Worm (Caenorhabditis elegans) whole organism, L3 larva: ENCODE measurements around the gene K02E7.10.
"Not testable (repeated sequence)": the region's sequence is repeated elsewhere in the genome, so short reads cannot be mapped to it uniquely, and the experiment has no call there.

Experiments
- R02D3.7 ChIP-seq: fragments of 150-350 bp; optimal IDR thresholded peaks from 2 replicates; lab custom pipeline; 2014; ENCODE audit warnings: missing biosample characterization, missing genetic modification characterization
- ZK546.5 ChIP-seq: sonication (generic microtip); optimal IDR thresholded peaks from 2 replicates; lab custom pipeline; 2017; ENCODE audit warnings: missing biosample characterization, missing genetic modification characterization
- aly-2 ChIP-seq: fragments of 150-350 bp; optimal IDR thresholded peaks from 2 replicates; lab custom pipeline; 2014; ENCODE audit warnings: missing biosample characterization, missing genetic modification characterization
- ama-1 ChIP-seq: fragments of 150-350 bp; optimal IDR thresholded peaks from 2 replicates; lab custom pipeline; 2018
- ceh-16 ChIP-seq: sonication (generic microtip); optimal IDR thresholded peaks from 2 replicates; lab custom pipeline; 2017; ENCODE audit warnings: missing biosample characterization, missing genetic modification characterization
- ceh-28 ChIP-seq: fragments of 150-350 bp; optimal IDR thresholded peaks from 2 replicates; lab custom pipeline; 2014; ENCODE audit warnings: missing biosample characterization, missing genetic modification reagents, missing genetic modification characterization
- ceh-82 ChIP-seq: fragments of 150-350 bp; optimal IDR thresholded peaks from 2 replicates; lab custom pipeline; 2014; ENCODE audit warnings: missing biosample characterization, missing genetic modification characterization
- daf-12 ChIP-seq: fragments of 150-350 bp; optimal IDR thresholded peaks from 2 replicates; lab custom pipeline; 2014; ENCODE audit warnings: missing biosample characterization, missing genetic modification reagents, missing genetic modification characterization
- egl-27 ChIP-seq: sonication (generic microtip); optimal IDR thresholded peaks from 4 replicates; lab custom pipeline; 2017; ENCODE audit warnings: missing biosample characterization, missing genetic modification reagents, missing genetic modification characterization
- egl-5 ChIP-seq: fragments of 150-350 bp; optimal IDR thresholded peaks from 2 replicates; lab custom pipeline; 2017; ENCODE audit warnings: missing biosample characterization, missing genetic modification reagents, missing genetic modification characterization, inconsistent platforms
- elt-1 ChIP-seq: fragments of 150-350 bp; optimal IDR thresholded peaks from 2 replicates; lab custom pipeline; 2014; ENCODE audit warnings: missing biosample characterization, missing genetic modification characterization
- elt-2 ChIP-seq: sonication (generic microtip); optimal IDR thresholded peaks from 2 replicates; lab custom pipeline; 2016; ENCODE audit warnings: missing genetic modification reagents, mild to moderate bottlenecking, missing genetic modification characterization, missing compliant biosample characterization
- eor-1 ChIP-seq, 2 experiments: fragments of 150-350 bp; optimal IDR thresholded peaks; 2 replicates each; lab custom pipeline; 2014 to 2018; ENCODE audit warnings: missing biosample characterization in 2 of 2, missing genetic modification characterization in 2 of 2
- fkh-10 ChIP-seq: sonication (generic microtip); optimal IDR thresholded peaks from 2 replicates; lab custom pipeline; 2017; ENCODE audit warnings: missing biosample characterization, missing genetic modification reagents, missing genetic modification characterization
- fkh-2 ChIP-seq: fragments of 150-350 bp; optimal IDR thresholded peaks from 2 replicates; lab custom pipeline; 2014; ENCODE audit warnings: missing biosample characterization, missing genetic modification reagents, missing genetic modification characterization
- fos-1 ChIP-seq: fragments of 150-350 bp; optimal IDR thresholded peaks from 2 replicates; lab custom pipeline; 2014; ENCODE audit warnings: missing biosample characterization, missing genetic modification characterization
- hmg-11 ChIP-seq: sonication (generic microtip); optimal IDR thresholded peaks from 2 replicates; lab custom pipeline; 2016; ENCODE audit warnings: missing genetic modification characterization, missing compliant biosample characterization
- lin-15B ChIP-seq: fragments of 150-350 bp; optimal IDR thresholded peaks from 2 replicates; lab custom pipeline; 2014; ENCODE audit warnings: missing biosample characterization, missing genetic modification characterization
- lin-39 ChIP-seq: fragments of 150-350 bp; optimal IDR thresholded peaks from 2 replicates; lab custom pipeline; 2018; ENCODE audit warnings: missing biosample characterization, missing genetic modification reagents, missing genetic modification characterization
- lsy-12 ChIP-seq: sonication (generic microtip); optimal IDR thresholded peaks from 2 replicates; lab custom pipeline; 2016; ENCODE audit warnings: mild to moderate bottlenecking, missing genetic modification characterization, missing compliant biosample characterization
- nfya-1 ChIP-seq: sonication (generic microtip); optimal IDR thresholded peaks from 2 replicates; lab custom pipeline; 2017; ENCODE audit warnings: missing genetic modification characterization, mild to moderate bottlenecking, missing compliant biosample characterization, antibody characterized with exemption, moderate library complexity; ENCODE audit not compliant: insufficient read depth
- nhr-11 ChIP-seq: fragments of 150-350 bp; optimal IDR thresholded peaks from 2 replicates; lab custom pipeline; 2014; ENCODE audit warnings: missing biosample characterization, missing genetic modification characterization
- nhr-12 ChIP-seq: fragments of 150-350 bp; optimal IDR thresholded peaks from 2 replicates; lab custom pipeline; 2014; ENCODE audit warnings: missing biosample characterization, missing genetic modification characterization
- nhr-25 ChIP-seq: sonication (generic microtip); optimal IDR thresholded peaks from 2 replicates; lab custom pipeline; 2017; ENCODE audit warnings: missing biosample characterization, missing genetic modification characterization
- nhr-28 ChIP-seq: fragments of 150-350 bp; optimal IDR thresholded peaks from 2 replicates; lab custom pipeline; 2014; ENCODE audit warnings: missing biosample characterization, missing genetic modification characterization
- nhr-43 ChIP-seq: sonication (generic microtip); optimal IDR thresholded peaks from 2 replicates; lab custom pipeline; 2016; ENCODE audit warnings: mild to moderate bottlenecking, missing genetic modification characterization, missing compliant biosample characterization; ENCODE audit not compliant: poor library complexity, severe bottlenecking
- nhr-67 ChIP-seq: fragments of 150-350 bp; optimal IDR thresholded peaks from 2 replicates; lab custom pipeline; 2014; ENCODE audit warnings: missing biosample characterization, missing genetic modification characterization
- nhr-76 ChIP-seq: fragments of 150-350 bp; sonication (generic microtip); optimal IDR thresholded peaks from 5 replicates; lab custom pipeline; 2014; ENCODE audit warnings: missing biosample characterization, missing genetic modification characterization
- nhr-77 ChIP-seq: fragments of 150-350 bp; optimal IDR thresholded peaks from 2 replicates; lab custom pipeline; 2014; ENCODE audit warnings: missing biosample characterization, missing genetic modification characterization
- pha-4 ChIP-seq: fragments of 150-350 bp; optimal IDR thresholded peaks from 2 replicates; lab custom pipeline; 2014; ENCODE audit warnings: missing biosample characterization, missing genetic modification reagents, missing genetic modification characterization
- pqm-1 ChIP-seq: fragments of 150-350 bp; optimal IDR thresholded peaks from 2 replicates; lab custom pipeline; 2017; ENCODE audit warnings: missing biosample characterization, missing genetic modification characterization, inconsistent platforms
- sea-2 ChIP-seq: fragments of 150-350 bp; sonication (generic microtip); optimal IDR thresholded peaks from 4 replicates; lab custom pipeline; 2014; ENCODE audit warnings: missing biosample characterization, missing genetic modification reagents, missing genetic modification characterization
- skn-1 ChIP-seq: fragments of 150-350 bp; optimal IDR thresholded peaks from 2 replicates; lab custom pipeline; 2014; ENCODE audit warnings: missing biosample characterization, missing genetic modification characterization
- snpc-4 ChIP-seq: fragments of 150-350 bp; optimal IDR thresholded peaks from 2 replicates; lab custom pipeline; 2014; ENCODE audit warnings: missing biosample characterization, missing genetic modification characterization
- unc-39 ChIP-seq: sonication (generic microtip); optimal IDR thresholded peaks from 4 replicates; lab custom pipeline; 2017; ENCODE audit warnings: missing biosample characterization, missing genetic modification characterization
- zag-1 ChIP-seq: fragments of 150-350 bp; optimal IDR thresholded peaks from 2 replicates; lab custom pipeline; 2014; ENCODE audit warnings: missing biosample characterization, missing genetic modification characterization
- ztf-11 ChIP-seq: fragments of 150-350 bp; optimal IDR thresholded peaks from 2 replicates; lab custom pipeline; 2014; ENCODE audit warnings: missing biosample characterization, missing genetic modification characterization
- ztf-4 ChIP-seq: fragments of 150-350 bp; optimal IDR thresholded peaks from 2 replicates; lab custom pipeline; 2014; ENCODE audit warnings: missing biosample characterization, missing genetic modification characterization

K02E7.10 gene

DNA sequence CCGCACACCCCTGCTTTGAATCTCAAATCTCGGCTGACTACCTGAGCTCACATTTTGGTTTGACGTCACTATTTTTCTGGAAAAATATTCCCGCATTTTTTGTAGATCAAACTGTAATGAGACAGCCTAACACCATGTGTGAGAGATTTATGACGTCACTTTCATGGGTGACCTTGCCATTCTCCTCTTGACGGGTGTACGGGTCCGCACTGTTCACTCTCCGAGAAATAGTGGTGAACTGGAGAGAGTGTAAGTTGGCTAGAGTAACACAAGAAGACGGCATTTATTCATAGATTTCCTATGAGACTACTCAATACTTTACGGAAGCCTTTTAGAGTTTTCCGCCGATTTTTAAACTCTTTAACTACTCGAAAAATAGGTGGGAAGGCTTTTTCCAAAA, 12.1 kb downstream of the K02E7.10 start, which contains the start of gene K02E7.7:
K02E7.7 (plus strand) TSS at position 301 of the 400 bp plus-strand sequence.
- not testable (repeated sequence) for TF ChIP-seq zag-1; lsy-12 (tag; lab: Kevin White, UChicago); lin-39
- TF ChIP-seq, all 47 proteins: peak for 0; not testable (repeated sequence) for 47

DNA sequence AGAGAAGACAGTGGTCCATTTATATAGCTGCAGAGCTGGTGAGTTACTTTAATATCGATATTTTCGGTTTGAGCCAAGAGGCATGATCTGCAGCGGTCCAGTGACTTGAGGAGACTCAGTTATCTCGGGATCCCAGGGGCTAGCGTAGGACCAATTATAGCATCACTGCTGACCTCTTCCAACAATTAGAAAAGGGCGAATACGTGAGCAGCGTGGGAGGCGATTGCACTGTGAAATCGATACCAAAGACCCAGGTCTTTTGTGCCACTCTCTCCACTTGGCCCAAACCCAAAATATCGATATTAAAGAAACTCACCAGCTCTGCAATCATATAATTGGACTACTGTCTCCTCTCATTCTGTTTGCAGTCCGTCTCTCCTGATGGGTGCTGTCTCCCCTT, 17.0 kb downstream of the K02E7.10 start, which contains the start of gene fbxb-40:
fbxb-40 (minus strand) TSS at position 101 of the 400 bp plus-strand sequence.
- TF ChIP-seq ceh-28 (tag; lab: Kevin White, UChicago): no peak
- no peak for TF ChIP-seq snpc-4
- TF ChIP-seq nhr-76 (tag; lab: Kevin White, UChicago): no peak
- no peak for TF ChIP-seq aly-2 (tag; lab: Kevin White, UChicago)
- no peak for TF ChIP-seq R02D3.7 (tag; lab: Kevin White, UChicago)
- TF ChIP-seq nhr-25: no peak
- no peak for TF ChIP-seq egl-5 (tag; lab: Kevin White, UChicago)
- TF ChIP-seq fkh-2 (tag; lab: Kevin White, UChicago): no peak
- TF ChIP-seq zag-1: no peak
- no peak for TF ChIP-seq ztf-4 (tag; lab: Kevin White, UChicago)
- TF ChIP-seq, all 47 proteins: peak for 0

DNA sequence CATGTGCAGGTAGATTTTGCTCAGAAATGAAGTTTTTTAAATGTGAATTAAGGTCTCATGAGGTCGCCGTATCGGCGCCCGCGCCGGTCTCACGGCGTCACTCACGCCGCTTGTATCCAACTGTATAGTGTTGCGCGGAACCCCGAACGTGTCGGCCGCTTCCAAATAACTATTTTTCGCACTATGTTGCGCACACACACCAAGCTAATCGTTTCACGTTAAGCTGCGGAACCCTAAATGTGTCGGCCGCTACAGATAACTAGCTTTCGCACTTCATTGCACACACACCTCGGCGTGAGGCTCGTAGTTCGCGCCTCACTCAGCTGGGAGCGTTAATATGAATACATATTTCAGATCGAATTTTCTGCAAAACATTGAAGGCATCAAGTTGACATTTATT, 19.9 kb downstream of the K02E7.10 start:
- TF ChIP-seq aly-2 (tag; lab: Kevin White, UChicago) (no peak), R02D3.7 (tag; lab: Kevin White, UChicago) (no peak), elt-1 (tag; lab: Kevin White, UChicago) (no peak), nhr-11 (no peak), daf-12 (no peak), fos-1 (tag; lab: Kevin White, UChicago) (no peak), hmg-11 (tag; lab: Kevin White, UChicago) (no peak), pha-4 (tag; lab: Kevin White, UChicago) (no peak), nhr-67 (tag; lab: Kevin White, UChicago) (no peak), lin-15B (tag; lab: Kevin White, UChicago) (no peak), fkh-10 (GFP tag; lab: Kevin White, UChicago) (no peak), ama-1 (lab: Kevin White, UChicago) (no peak), ceh-16 (no peak), ceh-82 (tag; lab: Kevin White, UChicago) (no peak)

DNA sequence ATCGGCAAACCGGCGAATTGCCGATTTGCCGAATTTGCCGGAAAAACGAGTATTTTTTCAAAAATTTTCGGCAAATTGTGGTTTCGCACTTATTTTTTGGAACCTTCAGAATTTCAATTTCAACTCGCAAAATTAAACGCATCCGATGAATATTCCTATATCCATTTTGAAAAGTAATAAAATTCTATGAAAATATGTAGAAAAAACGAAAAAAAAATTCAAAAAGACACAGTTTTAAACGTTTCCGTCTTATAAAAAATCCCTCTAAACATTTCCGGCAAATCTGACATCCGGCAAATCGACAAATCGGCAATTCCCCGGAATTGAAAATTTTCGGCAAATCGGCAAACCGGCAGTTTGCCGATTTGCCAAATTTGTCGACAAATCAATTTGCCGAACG, 21.1 kb downstream of the K02E7.10 start, which contains the start of gene str-148:
str-148 (plus strand) TSS at position 301 of the 400 bp plus-strand sequence.
- TF ChIP-seq aly-2 (tag; lab: Kevin White, UChicago) (no peak), nhr-43 (tag; lab: Kevin White, UChicago) (no peak), eor-1 (tag; optimal IDR thresholded peaks at IDR 0.05; lab: Kevin White, UChicago) (no peak), lsy-12 (tag; lab: Kevin White, UChicago) (no peak), ztf-4 (tag; lab: Kevin White, UChicago) (no peak), hmg-11 (tag; lab: Kevin White, UChicago) (no peak), elt-2 (tag; lab: Kevin White, UChicago) (no peak), lin-39 (no peak), nhr-11 (no peak), snpc-4 (no peak), sea-2 (GFP tag; lab: Kevin White, UChicago) (no peak), egl-5 (tag; lab: Kevin White, UChicago) (no peak), nhr-67 (tag; lab: Kevin White, UChicago) (no peak), nhr-12 (no peak), nhr-25 (no peak), ZK546.5 (tag; lab: Kevin White, UChicago) (no peak), skn-1 (tag; lab: Kevin White, UChicago) (no peak)
- TF ChIP-seq, all 47 proteins: peak for 0

DNA sequence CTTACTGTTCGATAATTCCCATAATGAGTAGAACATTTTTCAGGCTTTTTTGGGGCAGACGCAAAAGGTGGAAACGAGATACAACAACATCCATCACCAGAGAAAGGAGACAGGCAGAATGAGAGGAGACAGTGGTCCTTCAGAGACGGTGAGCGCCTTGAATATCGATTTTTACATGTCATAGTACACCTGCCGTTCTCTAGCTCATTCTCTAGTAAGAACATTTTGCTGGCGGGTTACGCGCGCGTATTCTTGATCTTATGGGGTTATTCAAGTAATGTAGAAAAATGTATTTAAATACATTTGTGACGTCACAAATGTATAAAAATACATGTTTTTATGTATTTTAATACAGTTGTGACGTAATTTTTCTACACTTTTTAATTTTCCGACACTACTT, 22.9 kb downstream of the K02E7.10 start, which contains the start of gene fbxb-45:
fbxb-45 (minus strand) TSS at position 101 of the 400 bp plus-strand sequence.
- not testable (repeated sequence) for TF ChIP-seq pqm-1, lsy-12, elt-1 (tag; lab: Kevin White, UChicago)

DNA sequence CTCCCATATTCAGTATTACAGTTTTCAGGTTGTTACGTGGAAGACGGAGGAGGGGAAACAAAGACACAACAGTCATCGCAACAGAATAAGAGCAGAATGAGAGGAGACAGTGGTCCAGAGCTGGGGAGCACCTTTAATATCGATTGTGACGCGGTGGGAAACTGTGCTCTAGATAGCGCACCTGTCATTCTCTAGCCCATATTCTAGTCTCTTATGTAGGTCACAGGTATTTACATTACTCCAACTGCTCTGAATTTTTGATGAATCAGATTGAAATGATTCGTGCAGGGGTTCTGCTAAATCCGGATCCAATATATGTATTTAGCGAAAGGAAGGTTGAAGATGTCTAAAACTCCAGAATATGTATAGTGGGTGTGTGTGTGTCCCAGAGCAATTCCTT, 24.6 kb downstream of the K02E7.10 start, which contains the start of gene fbxb-41:
fbxb-41 (minus strand) TSS at position 101 of the 400 bp plus-strand sequence.
- TF ChIP-seq unc-39 (no peak), daf-12 (no peak), ama-1 (lab: Kevin White, UChicago) (no peak), egl-27 (no peak), nhr-77 (no peak), nhr-28 (tag; lab: Kevin White, UChicago) (no peak), ceh-16 (no peak), nhr-25 (no peak), nhr-43 (tag; lab: Kevin White, UChicago) (no peak), aly-2 (tag; lab: Kevin White, UChicago) (no peak), ztf-4 (tag; lab: Kevin White, UChicago) (no peak), lin-15B (tag; lab: Kevin White, UChicago) (no peak), elt-1 (tag; lab: Kevin White, UChicago) (no peak), nhr-12 (no peak), nfya-1 (tag; lab: Kevin White, UChicago) (no peak), ztf-11 (no peak), fos-1 (tag; lab: Kevin White, UChicago) (no peak), nhr-76 (tag; lab: Kevin White, UChicago) (no peak), lsy-12 (tag; lab: Kevin White, UChicago) (no peak), nhr-67 (tag; lab: Kevin White, UChicago) (no peak)
